Fruit fly (Drosophila melanogaster): ENCODE data around the gene CG10479.

The CG10479 gene

dm6 chr3L:5987637-5988036, 11.8 kb upstream of the CG10479 start (continued):
- TF ChIP-seq CG3407 (GFP tag; optimal IDR thresholded peaks at IDR 0.05) (peak; percentile 28), BEAF-32 (GFP tag; optimal IDR thresholded peaks at IDR 0.05) (no peak), CG8944 (GFP tag; optimal IDR thresholded peaks at IDR 0.05) (peak; percentile 10), ci (GFP tag; IDR thresholded peaks at IDR 0.05) (peak; percentile 56; the same call in 2 of the 3 replicates), nerfin-1 (tag; optimal IDR thresholded peaks at IDR 0.05) (peak; percentile 66), CG4707 (GFP tag; optimal IDR thresholded peaks at IDR 0.05) (peak; percentile 4), Doc2 (GFP tag; IDR thresholded peaks at IDR 0.05) (no peak), zf30C (GFP tag; optimal IDR thresholded peaks at IDR 0.05) (peak; percentile 76), CG2678 (tag; optimal IDR thresholded peaks at IDR 0.05) (peak; percentile 60), CG31441 (GFP tag; IDR thresholded peaks at IDR 0.05) (peak; percentile 67), CG12299 (tag; optimal IDR thresholded peaks at IDR 0.05) (no peak), CG7745 (tag; optimal IDR thresholded peaks at IDR 0.05) (no peak), CG6272 (GFP tag; IDR thresholded peaks at IDR 0.05) (no peak), CG6791 (GFP tag; IDR thresholded peaks at IDR 0.05; ENCODE audit: partially characterized antibody) (no peak), ssp (GFP tag; IDR thresholded peaks at IDR 0.05) (peak; percentile 22; the same call in 1 of the 2 replicates), gsb (GFP tag; IDR thresholded peaks at IDR 0.05) (no peak), CG16779 (GFP tag; IDR thresholded peaks at IDR 0.05) (no peak), CG5245 (GFP tag; optimal IDR thresholded peaks at IDR 0.05) (peak; percentile 14), gce (GFP tag; IDR thresholded peaks at IDR 0.05) (no peak), br (optimal IDR thresholded peaks at IDR 0.05) (no peak), bowl (GFP tag; IDR thresholded peaks at IDR 0.05) (no peak), CG32772 (GFP tag; IDR thresholded peaks at IDR 0.05) (no peak; the same call in 1 of the 2 replicates), nau (GFP tag; optimal IDR thresholded peaks at IDR 0.05) (no peak), Nf-YB (GFP tag; optimal IDR thresholded peaks at IDR 0.05) (no peak), pnt (GFP tag; optimal IDR thresholded peaks at IDR 0.05) (peak; percentile 51), CG15601 (tag; optimal IDR thresholded peaks at IDR 0.05) (peak; percentile 66), ken (GFP tag; IDR thresholded peaks at IDR 0.05) (no peak), z (GFP tag; IDR thresholded peaks at IDR 0.05) (no peak; the same call in 2 of the 3 replicates), Dip3 (GFP tag; optimal IDR thresholded peaks at IDR 0.05) (no peak), Taf1 (GFP tag; IDR thresholded peaks at IDR 0.05) (no peak), fd96Cb (tag; optimal IDR thresholded peaks at IDR 0.05) (peak; percentile 57), CG30020 (tag; optimal IDR thresholded peaks at IDR 0.05) (peak; percentile 6), CG6254 (GFP tag; optimal IDR thresholded peaks at IDR 0.05) (peak; percentile 64), CG2129 (GFP tag; IDR thresholded peaks at IDR 0.05; ENCODE audit: partially characterized antibody) (no peak), MESR4 (GFP tag; optimal IDR thresholded peaks at IDR 0.05) (no peak), CG1647 (GFP tag; optimal IDR thresholded peaks at IDR 0.05) (no peak), CG2120 (GFP tag; optimal IDR thresholded peaks at IDR 0.05) (no peak), CG10543 (GFP tag; optimal IDR thresholded peaks at IDR 0.05) (no peak), CG5953 (GFP tag; IDR thresholded peaks at IDR 0.05) (no peak), CG8924 (tag; optimal IDR thresholded peaks at IDR 0.05) (peak; percentile 60), fru (optimal IDR thresholded peaks at IDR 0.05) (no peak), CTCF (GFP tag; optimal IDR thresholded peaks at IDR 0.05) (no peak), CG2199 (GFP tag; IDR thresholded peaks at IDR 0.05) (no peak), tgo (GFP tag; IDR thresholded peaks at IDR 0.05) (no peak), exex (tag; optimal IDR thresholded peaks at IDR 0.05) (no peak), prd (optimal IDR thresholded peaks at IDR 0.05) (no peak), prd (GFP tag; IDR thresholded peaks at IDR 0.05) (peak; percentile 75; the same call in 2 of the 3 replicates), CG10321 (GFP tag; IDR thresholded peaks at IDR 0.05) (no peak), CG9797 (GFP tag; optimal IDR thresholded peaks at IDR 0.05) (no peak), CG10565 (GFP tag; optimal IDR thresholded peaks at IDR 0.05) (no peak), tin (GFP tag; optimal IDR thresholded peaks at IDR 0.05) (peak; percentile 45), lab (GFP tag; optimal IDR thresholded peaks at IDR 0.05) (no peak), CG15269 (tag; optimal IDR thresholded peaks at IDR 0.05) (no peak)

Data from whole organism, embryonic.